Worm (Caenorhabditis elegans) whole organism, midembryonic: ENCODE data around the gene T10C6.10.

ENCODE experiments used
- T22C8.4 ChIP-seq: fragments of 200-800 bp; sonication (Bioruptor generic); IDR thresholded peaks from 2 replicates; pipeline ENCODE4 v1.3.6; 2022; ENCODE audit warnings: missing genetic modification characterization, missing compliant biosample characterization
- cog-1 ChIP-seq: sonication (generic microtip); optimal IDR thresholded peaks from 2 replicates; lab custom pipeline; 2016; ENCODE audit warnings: missing genetic modification characterization, missing compliant biosample characterization
- flt-1 ChIP-seq: fragments of 200-800 bp; sonication (Bioruptor generic); IDR thresholded peaks from 2 replicates; pipeline ENCODE4 v1.3.6; 2022; ENCODE audit warnings: missing genetic modification characterization, missing compliant biosample characterization
- klf-2 ChIP-seq: fragments of 200-800 bp; sonication (Bioruptor generic); conservative IDR thresholded peaks from 2 replicates; pipeline ENCODE4 v1.3.6; 2022; ENCODE audit warnings: missing genetic modification reagents, missing genetic modification characterization, missing compliant biosample characterization
- med-1 ChIP-seq: sonication (generic microtip); optimal IDR thresholded peaks from 2 replicates; lab custom pipeline; 2017; ENCODE audit warnings: missing genetic modification characterization, mild to moderate bottlenecking, missing compliant biosample characterization, antibody characterized with exemption, missing genetic modification reagents; ENCODE audit not compliant: insufficient read depth
- ref-1 ChIP-seq: fragments of 200-800 bp; sonication (Bioruptor generic); conservative IDR thresholded peaks from 2 replicates; pipeline ENCODE4 v1.3.6; 2022; ENCODE audit warnings: missing genetic modification reagents, missing genetic modification characterization, missing compliant biosample characterization
- tab-1 ChIP-seq: fragments of 200-800 bp; sonication (Bioruptor generic); IDR thresholded peaks from 2 replicates; pipeline ENCODE4 v1.3.6; 2022; ENCODE audit warnings: missing genetic modification characterization, missing compliant biosample characterization
- ztf-23 ChIP-seq: fragments of 200-800 bp; sonication (Bioruptor generic); IDR thresholded peaks from 2 replicates; pipeline ENCODE4 v1.3.6; 2022; ENCODE audit warnings: missing genetic modification reagents, missing genetic modification characterization, missing compliant biosample characterization
- ztf-29 ChIP-seq: fragments of 200-800 bp; sonication (Bioruptor generic); IDR thresholded peaks from 2 replicates; pipeline ENCODE4 v1.3.6; 2022; ENCODE audit warnings: missing genetic modification reagents, missing genetic modification characterization, missing compliant biosample characterization

- TF ChIP-seq flt-1 (GFP tag; lab: Robert Waterston, UW) (no peak), klf-2 (GFP tag; lab: Robert Waterston, UW) (no peak), tab-1 (GFP tag; lab: Robert Waterston, UW) (no peak), T22C8.4 (no peak), med-1 (GFP tag; lab: Kevin White, UChicago) (no peak), cog-1 (tag; lab: Kevin White, UChicago) (no peak), ztf-29 (GFP tag; lab: Robert Waterston, UW) (no peak), ref-1 (GFP tag; lab: Robert Waterston, UW) (no peak), ztf-23 (GFP tag; lab: Robert Waterston, UW) (no peak)
Observed at ce11 chrV:16073856-16074255, 37.6 kb downstream of the T10C6.10 start, which contains the start of gene srj-10.
